Fruit fly (Drosophila melanogaster) whole organism, adult: ENCODE measurements around the gene CG32544.

Experiments used
- CG11617 ChIP-seq: fragments of 200-800 bp; sonication (Bioruptor generic); optimal IDR thresholded peaks from 2 replicates; lab custom pipeline; 2017; ENCODE audit warnings: mild to moderate bottlenecking, missing biosample characterization, missing genetic modification reagents, missing genetic modification characterization
- CG1620 ChIP-seq: fragments of 200-800 bp; sonication (Bioruptor generic); optimal IDR thresholded peaks from 2 replicates; lab custom pipeline; 2016; ENCODE audit warnings: missing biosample characterization, missing genetic modification characterization
- CG33017 ChIP-seq: fragments of 200-800 bp; sonication (Bioruptor generic); optimal IDR thresholded peaks from 2 replicates; lab custom pipeline; 2018; ENCODE audit warnings: missing biosample characterization, mild to moderate bottlenecking, missing genetic modification characterization, moderate library complexity
- CG5204 ChIP-seq: fragments of 200-800 bp; sonication (Bioruptor generic); optimal IDR thresholded peaks from 2 replicates; lab custom pipeline; 2016; ENCODE audit warnings: missing biosample characterization, missing genetic modification characterization
- CG7045 ChIP-seq: fragments of 200-800 bp; sonication (Bioruptor generic); optimal IDR thresholded peaks from 2 replicates; lab custom pipeline; 2017; ENCODE audit warnings: missing biosample characterization, mild to moderate bottlenecking, missing genetic modification characterization
- Clk ChIP-seq: fragments of 200-800 bp; sonication (Bioruptor generic); optimal IDR thresholded peaks from 2 replicates; lab custom pipeline; 2017; ENCODE audit warnings: missing biosample characterization, missing genetic modification characterization
- ovo ChIP-seq: fragments of 200-800 bp; sonication (Bioruptor generic); optimal IDR thresholded peaks from 2 replicates; lab custom pipeline; 2016; ENCODE audit warnings: missing biosample characterization, missing genetic modification characterization
- pad ChIP-seq: fragments of 200-800 bp; sonication (Bioruptor generic); optimal IDR thresholded peaks from 3 replicates; lab custom pipeline; 2017; ENCODE audit warnings: missing biosample characterization, missing genetic modification characterization, mild to moderate bottlenecking, moderate library complexity, missing genetic modification reagents

- TF ChIP-seq CG1620 (GFP tag; lab: Kevin White, UChicago) (no peak), CG33017 (tag; lab: Kevin White, UChicago) (no peak), CG7045 (GFP tag; lab: Kevin White, UChicago) (peak; percentile 34), CG11617 (GFP tag; lab: Kevin White, UChicago) (peak; percentile 71), pad (GFP tag; lab: Kevin White, UChicago) (peak; percentile 32), ovo (GFP tag; lab: Kevin White, UChicago) (no peak), Clk (GFP tag; lab: Kevin White, UChicago) (no peak), CG5204 (GFP tag; lab: Kevin White, UChicago) (peak; percentile 55)
These were observed 39.9 kb downstream of the CG32544 start, which contains the start of gene CG7378 for dm6 chrX:18899835-18900460.
